Fruit fly (Drosophila melanogaster) whole organism, adult: ENCODE measurements around the gene TyrRS.

Source experiments
- CG11617 ChIP-seq: fragments of 200-800 bp; sonication (Bioruptor generic); optimal IDR thresholded peaks from 2 replicates; lab custom pipeline; 2017; ENCODE audit warnings: mild to moderate bottlenecking, missing biosample characterization, missing genetic modification reagents, missing genetic modification characterization
- CG12768 ChIP-seq: fragments of 200-800 bp; sonication (Bioruptor generic); optimal IDR thresholded peaks from 2 replicates; lab custom pipeline; 2017; ENCODE audit warnings: missing biosample characterization, missing genetic modification characterization, mild to moderate bottlenecking, moderate library complexity, missing genetic modification reagents
- CG14711 ChIP-seq: fragments of 200-800 bp; sonication (Bioruptor generic); optimal IDR thresholded peaks from 2 replicates; lab custom pipeline; 2018; ENCODE audit warnings: missing biosample characterization, mild to moderate bottlenecking, missing genetic modification characterization, moderate library complexity
- CG1620 ChIP-seq: fragments of 200-800 bp; sonication (Bioruptor generic); optimal IDR thresholded peaks from 2 replicates; lab custom pipeline; 2016; ENCODE audit warnings: missing biosample characterization, missing genetic modification characterization
- CG5204 ChIP-seq: fragments of 200-800 bp; sonication (Bioruptor generic); optimal IDR thresholded peaks from 2 replicates; lab custom pipeline; 2016; ENCODE audit warnings: missing biosample characterization, missing genetic modification characterization
- CG7101 ChIP-seq: fragments of 200-800 bp; sonication (Bioruptor generic); optimal IDR thresholded peaks from 2 replicates; lab custom pipeline; 2018; ENCODE audit warnings: missing biosample characterization, mild to moderate bottlenecking, missing genetic modification characterization, moderate library complexity
- Crg-1 ChIP-seq: fragments of 200-800 bp; sonication (Bioruptor generic); optimal IDR thresholded peaks from 2 replicates; lab custom pipeline; 2016; ENCODE audit warnings: missing biosample characterization, missing genetic modification characterization
- Hr96 ChIP-seq: fragments of 200-800 bp; sonication (Bioruptor generic); optimal IDR thresholded peaks from 2 replicates; lab custom pipeline; 2016; ENCODE audit warnings: missing biosample characterization, missing genetic modification characterization
- Mnt ChIP-seq: fragments of 200-800 bp; sonication (Bioruptor generic); optimal IDR thresholded peaks from 2 replicates; lab custom pipeline; 2016; ENCODE audit warnings: missing biosample characterization, mild to moderate bottlenecking, missing genetic modification characterization
- bab1 ChIP-seq: fragments of 200-800 bp; sonication (Bioruptor generic); optimal IDR thresholded peaks from 3 replicates; lab custom pipeline; 2019; ENCODE audit warnings: missing biosample characterization, mild to moderate bottlenecking, missing genetic modification characterization, moderate library complexity
- cic ChIP-seq: fragments of 200-800 bp; sonication (Bioruptor generic); optimal IDR thresholded peaks from 2 replicates; lab custom pipeline; 2017; ENCODE audit warnings: missing biosample characterization, mild to moderate bottlenecking, missing genetic modification characterization, moderate library complexity
- cnc ChIP-seq, 2 experiments: fragments of >200 bp; optimal IDR thresholded peaks; 2 replicates each; lab custom pipeline; 2017
- kay ChIP-seq: fragments of 200-800 bp; sonication (Bioruptor generic); peaks from one replicate; lab custom pipeline; 2016; ENCODE audit warnings: missing biosample characterization, missing genetic modification characterization, borderline replicate concordance
- ovo ChIP-seq: fragments of 200-800 bp; sonication (Bioruptor generic); optimal IDR thresholded peaks from 2 replicates; lab custom pipeline; 2016; ENCODE audit warnings: missing biosample characterization, missing genetic modification characterization
- pad ChIP-seq: fragments of 200-800 bp; sonication (Bioruptor generic); optimal IDR thresholded peaks from 3 replicates; lab custom pipeline; 2017; ENCODE audit warnings: missing biosample characterization, missing genetic modification characterization, mild to moderate bottlenecking, moderate library complexity, missing genetic modification reagents
- tj ChIP-seq: fragments of 200-800 bp; sonication (Bioruptor generic); optimal IDR thresholded peaks from 3 replicates; lab custom pipeline; 2017; ENCODE audit warnings: missing biosample characterization, mild to moderate bottlenecking, missing genetic modification characterization, moderate library complexity

Gene TyrRS

dm6 chr3L:16377768-16378764, 41.0 kb downstream of the TyrRS start, which contains the start of gene roq:
Gene roq (minus strand): TSS chr3L:16378566.
- TF ChIP-seq ovo (no peak), Hr96 (GFP tag; lab: Kevin White, UChicago) (no peak), CG11617 (no peak), Crg-1 (GFP tag; lab: Kevin White, UChicago) (no peak), CG7101 (tag; lab: Kevin White, UChicago) (peak; percentile 24), tj (GFP tag; lab: Kevin White, UChicago) (peak; percentile 11), cic (GFP tag; lab: Kevin White, UChicago) (peak; percentile 23), CG1620 (GFP tag; lab: Kevin White, UChicago) (peak; percentile 33), kay (peak; percentile 82), Mnt (GFP tag; lab: Kevin White, UChicago) (peak; percentile 54), CG12768 (GFP tag; lab: Kevin White, UChicago) (no peak), bab1 (GFP tag; lab: Kevin White, UChicago) (peak; percentile 63)

- TF ChIP-seq cnc (optimal IDR thresholded peaks at IDR 0.05; lab: Kevin White, UChicago) (no peak), pad (GFP tag; lab: Kevin White, UChicago) (no peak), bab1 (GFP tag; lab: Kevin White, UChicago) (no peak), tj (GFP tag; lab: Kevin White, UChicago) (no peak), CG5204 (GFP tag; lab: Kevin White, UChicago) (no peak), CG14711 (no peak), CG1620 (GFP tag; lab: Kevin White, UChicago) (no peak), Hr96 (GFP tag; lab: Kevin White, UChicago) (no peak), CG12768 (GFP tag; lab: Kevin White, UChicago) (no peak), ovo (no peak), Crg-1 (GFP tag; lab: Kevin White, UChicago) (no peak), CG7101 (tag; lab: Kevin White, UChicago) (no peak)
These were observed 49.6 kb downstream of the TyrRS start, which contains the start of gene CG18814 for dm6 chr3L:16369526-16369925. Gene CG18814 (plus strand): TSS chr3L:16369826.

dm6 chr3L:16368199-16368598, 50.9 kb downstream of the TyrRS start, which contains the start of gene CG4842:
Gene CG4842 (plus strand): TSS chr3L:16368389.
- TF ChIP-seq cic (GFP tag; lab: Kevin White, UChicago) (no peak), tj (GFP tag; lab: Kevin White, UChicago) (no peak), bab1 (GFP tag; lab: Kevin White, UChicago) (no peak), CG11617 (no peak), cnc (optimal IDR thresholded peaks at IDR 0.05; lab: Kevin White, UChicago) (no peak)
